Worm (Caenorhabditis elegans): Measurements from ENCODE around the gene yju-2.

The yju-2 gene

ce11 chrIII:7144749-7145148 lies 39.4 kb upstream of the yju-2 start, which contains the start of gene glr-2:
glr-2 (minus strand) TSS chrIII:7144959.
- TF ChIP-seq F16B12.6 (tag; optimal IDR thresholded peaks at IDR 0.05) (no peak), alr-1 (tag; optimal IDR thresholded peaks at IDR 0.05; ENCODE audit: borderline replicate concordance) (no peak), Y116A8C.19 (tag; optimal IDR thresholded peaks at IDR 0.05; ENCODE audit: borderline replicate concordance) (no peak), ceh-8 (GFP tag; optimal IDR thresholded peaks at IDR 0.05) (peak; percentile 13), ces-1 (GFP tag; optimal IDR thresholded peaks at IDR 0.05) (no peak), unc-30 (tag; optimal IDR thresholded peaks at IDR 0.05) (no peak), lin-14 (GFP tag; optimal IDR thresholded peaks at IDR 0.05) (peak; percentile 35)

ce11 chrIII:7146341-7146740 lies 37.8 kb upstream of the yju-2 start:
- TF ChIP-seq grh-1 (GFP tag; IDR thresholded peaks at IDR 0.05) (no peak), lin-13 (GFP tag; optimal IDR thresholded peaks at IDR 0.05) (no peak), zag-1 (tag; optimal IDR thresholded peaks at IDR 0.05) (no peak), alr-1 (tag; optimal IDR thresholded peaks at IDR 0.05; ENCODE audit: borderline replicate concordance) (no peak), sptf-1 (tag; optimal IDR thresholded peaks at IDR 0.05) (no peak), nhr-237 (tag; optimal IDR thresholded peaks at IDR 0.05) (no peak), lin-35 (GFP tag; optimal IDR thresholded peaks at IDR 0.05) (no peak), unc-130 (tag; optimal IDR thresholded peaks at IDR 0.05) (no peak), xbp-1 (tag; optimal IDR thresholded peaks at IDR 0.05) (no peak)

- TF ChIP-seq lin-35 (GFP tag; optimal IDR thresholded peaks at IDR 0.05) (no peak), efl-1 (optimal IDR thresholded peaks at IDR 0.05) (no peak), efl-1 (GFP tag; optimal IDR thresholded peaks at IDR 0.05 in 1 of 2) (peak in 1 of 2 experiments; percentile 86), alr-1 (tag; optimal IDR thresholded peaks at IDR 0.05; ENCODE audit: borderline replicate concordance) (no peak), fkh-4 (tag; optimal IDR thresholded peaks at IDR 0.05; ENCODE audit: borderline replicate concordance) (no peak)
Measured at ce11 chrIII:7148191-7148590, 35.9 kb upstream of the yju-2 start.

ce11 chrIII:7150162-7150561 lies 34.0 kb upstream of the yju-2 start:
- no peak for TF ChIP-seq sptf-1 (tag; optimal IDR thresholded peaks at IDR 0.05)
- no peak for TF ChIP-seq fos-1 (tag; optimal IDR thresholded peaks at IDR 0.05)
- no peak for TF ChIP-seq fkh-10 (GFP tag; optimal IDR thresholded peaks at IDR 0.05)
- no peak for TF ChIP-seq unc-98 (GFP tag; IDR thresholded peaks at IDR 0.05)
- no peak for TF ChIP-seq F16B12.6 (tag; optimal IDR thresholded peaks at IDR 0.05)
- no peak for TF ChIP-seq vab-15 (tag; optimal IDR thresholded peaks at IDR 0.05)
- no peak for TF ChIP-seq Y116A8C.19 (tag; optimal IDR thresholded peaks at IDR 0.05; ENCODE audit: borderline replicate concordance)
- TF ChIP-seq snpc-4 (tag; optimal IDR thresholded peaks at IDR 0.05) = no peak
- TF ChIP-seq sox-4 (tag; optimal IDR thresholded peaks at IDR 0.05) = no peak
- TF ChIP-seq skn-1 (tag; optimal IDR thresholded peaks at IDR 0.05) = no peak
- TF ChIP-seq egl-13 (tag; optimal IDR thresholded peaks at IDR 0.05) = no peak

- TF ChIP-seq nhr-20 (tag; optimal IDR thresholded peaks at IDR 0.05) = peak; percentile 17
- peak; percentile 23 for TF ChIP-seq nhr-71 (tag; optimal IDR thresholded peaks at IDR 0.05)
- no peak for TF ChIP-seq aly-2 (tag; optimal IDR thresholded peaks at IDR 0.05)
- TF ChIP-seq nhr-19 (GFP tag; conservative IDR thresholded peaks at IDR 0.05) = peak; percentile 26; the same call in 1 of the 2 replicates
- no peak for TF ChIP-seq unc-62 (GFP tag; optimal IDR thresholded peaks at IDR 0.05)
- peak in 1 of 2 experiments; percentile 17 for TF ChIP-seq lsy-2 (tag; optimal IDR thresholded peaks at IDR 0.05)
- no peak for TF ChIP-seq vab-15 (tag; optimal IDR thresholded peaks at IDR 0.05)
- TF ChIP-seq snu-23 (GFP tag; optimal IDR thresholded peaks at IDR 0.05) = peak; percentile 13
- peak; percentile 74 for TF ChIP-seq grh-1 (GFP tag; IDR thresholded peaks at IDR 0.05)
- TF ChIP-seq mdl-1 (tag; optimal IDR thresholded peaks at IDR 0.05) = no peak
- peak; percentile 51 for TF ChIP-seq lin-14 (GFP tag; optimal IDR thresholded peaks at IDR 0.05)
Measured at ce11 chrIII:7152569-7152968, 31.6 kb upstream of the yju-2 start.
